Worm (Caenorhabditis elegans) whole organism, late embryonic: ENCODE data around the gene tcc-1.
"Not testable (repeated sequence)": the region's sequence is repeated elsewhere in the genome, so short reads cannot be mapped to it uniquely, and the experiment has no call there.

Experiments
- che-1 ChIP-seq: sonication (generic microtip); optimal IDR thresholded peaks from 2 replicates; lab custom pipeline; 2016; ENCODE audit warnings: mild to moderate bottlenecking, missing genetic modification characterization, missing compliant biosample characterization
- elt-2 ChIP-seq: sonication (generic microtip); optimal IDR thresholded peaks from 2 replicates; lab custom pipeline; 2016; ENCODE audit warnings: missing genetic modification reagents, missing genetic modification characterization, missing compliant biosample characterization
- ets-4 ChIP-seq: sonication (generic microtip); optimal IDR thresholded peaks from 2 replicates; lab custom pipeline; 2016; ENCODE audit warnings: missing genetic modification characterization, missing compliant biosample characterization
- nfya-1 ChIP-seq: sonication (generic microtip); optimal IDR thresholded peaks from 2 replicates; lab custom pipeline; 2017; ENCODE audit warnings: missing genetic modification characterization, mild to moderate bottlenecking, missing compliant biosample characterization, antibody characterized with exemption, moderate library complexity
- nhr-11 ChIP-seq: fragments of 150-350 bp; optimal IDR thresholded peaks from 2 replicates; lab custom pipeline; 2014; ENCODE audit warnings: missing biosample characterization, missing genetic modification characterization
- nhr-232 ChIP-seq: sonication (generic microtip); optimal IDR thresholded peaks from 2 replicates; lab custom pipeline; 2016; ENCODE audit warnings: missing genetic modification characterization, missing compliant biosample characterization
- pag-3 ChIP-seq: sonication (generic microtip); optimal IDR thresholded peaks from 2 replicates; lab custom pipeline; 2016; ENCODE audit warnings: missing compliant biosample characterization, missing genetic modification characterization, borderline replicate concordance
- pat-9 ChIP-seq: fragments of 200-800 bp; sonication (Bioruptor generic); optimal IDR thresholded peaks from 2 replicates; lab custom pipeline; 2018; ENCODE audit warnings: mild to moderate bottlenecking, missing genetic modification characterization, moderate library complexity, missing compliant biosample characterization
- pax-1 ChIP-seq: fragments of 150-350 bp; optimal IDR thresholded peaks from 2 replicates; lab custom pipeline; 2014; ENCODE audit warnings: missing biosample characterization, missing genetic modification characterization
- pqm-1 ChIP-seq: sonication (generic microtip); optimal IDR thresholded peaks from 2 replicates; lab custom pipeline; 2016; ENCODE audit warnings: missing genetic modification characterization, missing compliant biosample characterization
- pros-1 ChIP-seq: fragments of 150-350 bp; optimal IDR thresholded peaks from 2 replicates; lab custom pipeline; 2014; ENCODE audit warnings: missing biosample characterization, missing genetic modification reagents, missing genetic modification characterization
- sox-4 ChIP-seq: sonication (generic microtip); optimal IDR thresholded peaks from 2 replicates; lab custom pipeline; 2017; ENCODE audit warnings: mild to moderate bottlenecking, missing genetic modification characterization, inconsistent platforms, missing compliant biosample characterization
- unc-55 ChIP-seq: sonication (generic microtip); optimal IDR thresholded peaks from 2 replicates; lab custom pipeline; 2017; ENCODE audit warnings: missing biosample characterization, missing genetic modification reagents, missing genetic modification characterization

- TF ChIP-seq elt-2; ets-4 (tag; lab: Kevin White, UChicago); nfya-1 (tag; lab: Kevin White, UChicago); nhr-232 (tag; lab: Kevin White, UChicago); sox-4 (tag; lab: Kevin White, UChicago); nhr-11 (tag; lab: Kevin White, UChicago); pqm-1 (tag; lab: Kevin White, UChicago); unc-55 (GFP tag; lab: Kevin White, UChicago); pax-1 (tag; lab: Kevin White, UChicago); pag-3 (tag; lab: Kevin White, UChicago); pat-9; che-1 (tag; lab: Kevin White, UChicago); pros-1 (tag; lab: Kevin White, UChicago): not testable (repeated sequence)
These were observed 9.5 kb upstream of the tcc-1 start, which contains the start of gene Y59A8A.8 for ce11 chrV:17865309-17865708.
